Worm (Caenorhabditis elegans): ENCODE data around the gene H23N18.6.

Gene H23N18.6

ce11 chrV:4889477-4889876, 25.4 kb downstream of the H23N18.6 start, which contains the start of gene ugt-12:
Gene ugt-12 (minus strand): TSS chrV:4889629.
- TF ChIP-seq nhr-80 (tag; optimal IDR thresholded peaks at IDR 0.05) (peak; percentile 71), snpc-1.1 (tag; optimal IDR thresholded peaks at IDR 0.05; ENCODE audit: insufficient read depth) (no peak)

ce11 chrV:4885372-4885771, 29.5 kb downstream of the H23N18.6 start, which contains the start of gene T19H12.3:
Gene T19H12.3 (plus strand): TSS chrV:4885672.
- no peak for TF ChIP-seq Y53G8AR.9 (GFP tag; conservative IDR thresholded peaks at IDR 0.05)
- TF ChIP-seq aptf-3 (GFP tag; IDR thresholded peaks at IDR 0.05), result no peak
- TF ChIP-seq egl-44 (GFP tag; IDR thresholded peaks at IDR 0.05), result no peak
- TF ChIP-seq ztf-6 (GFP tag; IDR thresholded peaks at IDR 0.05), result no peak
- TF ChIP-seq egl-18 (GFP tag; IDR thresholded peaks at IDR 0.05), result no peak
- no peak for TF ChIP-seq ceh-40 (GFP tag; IDR thresholded peaks at IDR 0.05)
- TF ChIP-seq nhr-80 (tag; optimal IDR thresholded peaks at IDR 0.05), result no peak
- no peak for TF ChIP-seq ekl-4 (GFP tag; IDR thresholded peaks at IDR 0.05)
- no peak for TF ChIP-seq nfyb-1 (GFP tag; IDR thresholded peaks at IDR 0.05)
- TF ChIP-seq fkh-3 (tag; optimal IDR thresholded peaks at IDR 0.05), result no peak
- TF ChIP-seq nhr-90 (tag; optimal IDR thresholded peaks at IDR 0.05), result no peak
- TF ChIP-seq C17E4.6 (GFP tag; IDR thresholded peaks at IDR 0.05), result no peak
- TF ChIP-seq B0336.3 (GFP tag; IDR thresholded peaks at IDR 0.05), result no peak
- no peak for TF ChIP-seq lsl-1 (GFP tag; optimal IDR thresholded peaks at IDR 0.05)
- TF ChIP-seq ztf-18 (tag; optimal IDR thresholded peaks at IDR 0.05), result no peak
- TF ChIP-seq ceh-100 (GFP tag; IDR thresholded peaks at IDR 0.05), result no peak
- TF ChIP-seq pha-4 (tag; optimal IDR thresholded peaks at IDR 0.05), result no peak

- no peak for TF ChIP-seq C17E4.6 (GFP tag; IDR thresholded peaks at IDR 0.05)
- no peak for TF ChIP-seq rpc-1 (optimal IDR thresholded peaks at IDR 0.05)
- TF ChIP-seq rpc-1 (tag; optimal IDR thresholded peaks at IDR 0.05), result no peak
- TF ChIP-seq D2030.7 (GFP tag; IDR thresholded peaks at IDR 0.05), result no peak
- TF ChIP-seq ztf-26 (tag; optimal IDR thresholded peaks at IDR 0.05), result no peak
Measured at ce11 chrV:4884490-4884889, 30.4 kb downstream of the H23N18.6 start, which contains the start of gene T19H12.12. Gene T19H12.12 (plus strand): TSS chrV:4884790.

ce11 chrV:4881377-4881776, 33.5 kb downstream of the H23N18.6 start, which contains the start of gene str-32:
Gene str-32 (minus strand): TSS chrV:4881477.
- TF ChIP-seq attf-6 (GFP tag; IDR thresholded peaks at IDR 0.05) (no peak), C06A6.2 (GFP tag; conservative IDR thresholded peaks at IDR 0.05) (no peak), F39B2.1 (GFP tag; IDR thresholded peaks at IDR 0.05) (no peak), ztf-26 (tag; optimal IDR thresholded peaks at IDR 0.05) (no peak), tbx-9 (tag; optimal IDR thresholded peaks at IDR 0.05; ENCODE audit: borderline replicate concordance) (no peak), F57A8.1 (GFP tag; optimal IDR thresholded peaks at IDR 0.05) (no peak), attf-3 (GFP tag; conservative IDR thresholded peaks at IDR 0.05) (no peak), madf-6 (GFP tag; IDR thresholded peaks at IDR 0.05) (no peak), fkh-3 (tag; optimal IDR thresholded peaks at IDR 0.05) (no peak), die-1 (tag; optimal IDR thresholded peaks at IDR 0.05) (no peak), Y79H2A.3 (GFP tag; conservative IDR thresholded peaks at IDR 0.05) (no peak), sdz-38 (tag; optimal IDR thresholded peaks at IDR 0.05) (no peak), lin-54 (GFP tag; optimal IDR thresholded peaks at IDR 0.05) (no peak), chd-7 (tag; optimal IDR thresholded peaks at IDR 0.05) (no peak), mcd-1 (GFP tag; IDR thresholded peaks at IDR 0.05) (no peak), repo-1 (tag; optimal IDR thresholded peaks at IDR 0.05) (no peak), ceh-40 (GFP tag; IDR thresholded peaks at IDR 0.05) (no peak)

All from whole organism, young adult.